Worm (Caenorhabditis elegans) whole organism, late embryonic: ENCODE measurements around the gene F44E7.3.

Experiments used
- C08G9.2 ChIP-seq: sonication (generic microtip); optimal IDR thresholded peaks from 2 replicates; lab custom pipeline; 2016; ENCODE audit warnings: mild to moderate bottlenecking, missing genetic modification characterization, moderate library complexity, missing compliant biosample characterization
- F13H6.1 ChIP-seq: sonication (generic microtip); optimal IDR thresholded peaks from 2 replicates; lab custom pipeline; 2016; ENCODE audit warnings: missing genetic modification characterization, missing compliant biosample characterization
- K09A11.1 ChIP-seq: sonication (generic microtip); optimal IDR thresholded peaks from 2 replicates; lab custom pipeline; 2017; ENCODE audit warnings: antibody characterized with exemption, mild to moderate bottlenecking, missing genetic modification characterization, missing compliant biosample characterization; ENCODE audit not compliant: insufficient read depth
- T23F11.4 ChIP-seq: fragments of 200-800 bp; sonication (Bioruptor generic); optimal IDR thresholded peaks from 2 replicates; lab custom pipeline; 2018; ENCODE audit warnings: mild to moderate bottlenecking, missing genetic modification characterization, missing compliant biosample characterization
- ahr-1 ChIP-seq: sonication (generic microtip); optimal IDR thresholded peaks from 2 replicates; lab custom pipeline; 2016; ENCODE audit warnings: missing genetic modification characterization, missing compliant biosample characterization
- ama-1 ChIP-seq: fragments of 150-350 bp; optimal IDR thresholded peaks from 2 replicates; lab custom pipeline; 2014
- ceh-2 ChIP-seq: sonication (generic microtip); optimal IDR thresholded peaks from 2 replicates; lab custom pipeline; 2016; ENCODE audit warnings: missing genotype, missing genetic modification characterization, missing compliant biosample characterization
- ceh-22 ChIP-seq: sonication (generic microtip); optimal IDR thresholded peaks from 2 replicates; lab custom pipeline; 2017; ENCODE audit warnings: missing biosample characterization, missing genetic modification characterization
- ceh-30 ChIP-seq: fragments of 150-350 bp; optimal IDR thresholded peaks from 2 replicates; lab custom pipeline; 2014; ENCODE audit warnings: missing biosample characterization, missing genetic modification characterization
- ceh-34 ChIP-seq: sonication (generic microtip); optimal IDR thresholded peaks from 2 replicates; lab custom pipeline; 2016; ENCODE audit warnings: mild to moderate bottlenecking, missing genetic modification characterization, missing compliant biosample characterization
- ceh-48 ChIP-seq: sonication (generic microtip); optimal IDR thresholded peaks from 2 replicates; lab custom pipeline; 2016; ENCODE audit warnings: missing genetic modification characterization, inconsistent platforms, missing compliant biosample characterization
- ceh-6 ChIP-seq: fragments of 200-800 bp; sonication (Bioruptor generic); optimal IDR thresholded peaks from 2 replicates; lab custom pipeline; 2018; ENCODE audit warnings: mild to moderate bottlenecking, missing genetic modification characterization, missing compliant biosample characterization
- ceh-9 ChIP-seq: sonication (generic microtip); optimal IDR thresholded peaks from 2 replicates; lab custom pipeline; 2016; ENCODE audit warnings: mild to moderate bottlenecking, missing genetic modification characterization, inconsistent platforms, missing compliant biosample characterization
- dmd-4 ChIP-seq: sonication (generic microtip); optimal IDR thresholded peaks from 2 replicates; lab custom pipeline; 2016; ENCODE audit warnings: borderline replicate concordance, missing genetic modification characterization, missing compliant biosample characterization
- dve-1 ChIP-seq: sonication (generic microtip); optimal IDR thresholded peaks from 2 replicates; lab custom pipeline; 2017; ENCODE audit warnings: antibody characterized with exemption, mild to moderate bottlenecking, missing genetic modification characterization, missing compliant biosample characterization
- elt-4 ChIP-seq: sonication (generic microtip); optimal IDR thresholded peaks from 2 replicates; lab custom pipeline; 2016; ENCODE audit warnings: missing genetic modification characterization, missing compliant biosample characterization
- ets-4 ChIP-seq: sonication (generic microtip); optimal IDR thresholded peaks from 2 replicates; lab custom pipeline; 2016; ENCODE audit warnings: missing genetic modification characterization, missing compliant biosample characterization
- fax-1 ChIP-seq: sonication (generic microtip); optimal IDR thresholded peaks from 2 replicates; lab custom pipeline; 2016; ENCODE audit warnings: missing genotype, missing genetic modification characterization, missing compliant biosample characterization
- fkh-10 ChIP-seq: fragments of 150-350 bp; optimal IDR thresholded peaks from 2 replicates; lab custom pipeline; 2014; ENCODE audit warnings: missing biosample characterization, missing genetic modification reagents, missing genetic modification characterization
- hlh-13 ChIP-seq: fragments of 200-800 bp; sonication (Bioruptor generic); optimal IDR thresholded peaks from 2 replicates; lab custom pipeline; 2018; ENCODE audit warnings: mild to moderate bottlenecking, missing genetic modification characterization, missing compliant biosample characterization
- hlh-15 ChIP-seq: sonication (generic microtip); optimal IDR thresholded peaks from 2 replicates; lab custom pipeline; 2016; ENCODE audit warnings: missing genetic modification characterization, missing compliant biosample characterization
- hlh-30 ChIP-seq: sonication (generic microtip); optimal IDR thresholded peaks from 2 replicates; lab custom pipeline; 2017; ENCODE audit warnings: antibody characterized with exemption, missing genetic modification characterization, missing compliant biosample characterization; ENCODE audit not compliant: insufficient read depth
- hlh-6 ChIP-seq: sonication (generic microtip); optimal IDR thresholded peaks from 2 replicates; lab custom pipeline; 2016; ENCODE audit warnings: missing genotype, missing genetic modification characterization, missing compliant biosample characterization
- hlh-8 ChIP-seq: sonication (generic microtip); optimal IDR thresholded peaks from 2 replicates; lab custom pipeline; 2016; ENCODE audit warnings: missing genotype, missing genetic modification characterization, missing compliant biosample characterization
- lim-6 ChIP-seq: sonication (generic microtip); optimal IDR thresholded peaks from 2 replicates; lab custom pipeline; 2016; ENCODE audit warnings: missing genetic modification characterization, missing compliant biosample characterization
- nhr-11 ChIP-seq: fragments of 150-350 bp; optimal IDR thresholded peaks from 2 replicates; lab custom pipeline; 2014; ENCODE audit warnings: missing biosample characterization, missing genetic modification characterization
- nhr-232 ChIP-seq: sonication (generic microtip); optimal IDR thresholded peaks from 2 replicates; lab custom pipeline; 2016; ENCODE audit warnings: missing genetic modification characterization, missing compliant biosample characterization
- npax-4 ChIP-seq: sonication (generic microtip); optimal IDR thresholded peaks from 2 replicates; lab custom pipeline; 2016; ENCODE audit warnings: missing genetic modification characterization, missing compliant biosample characterization
- pag-3 ChIP-seq: sonication (generic microtip); optimal IDR thresholded peaks from 2 replicates; lab custom pipeline; 2016; ENCODE audit warnings: missing compliant biosample characterization, missing genetic modification characterization, borderline replicate concordance
- pat-9 ChIP-seq: fragments of 200-800 bp; sonication (Bioruptor generic); optimal IDR thresholded peaks from 2 replicates; lab custom pipeline; 2018; ENCODE audit warnings: mild to moderate bottlenecking, missing genetic modification characterization, moderate library complexity, missing compliant biosample characterization
- pha-4 ChIP-seq: fragments of 150-350 bp; optimal IDR thresholded peaks from 2 replicates; lab custom pipeline; 2018; ENCODE audit warnings: missing biosample characterization, missing genetic modification reagents, missing genetic modification characterization
- sdc-2 ChIP-seq: sonication (generic microtip); optimal IDR thresholded peaks from 2 replicates; lab custom pipeline; 2016; ENCODE audit warnings: missing genotype, missing genetic modification characterization, missing compliant biosample characterization
- sox-4 ChIP-seq: sonication (generic microtip); optimal IDR thresholded peaks from 2 replicates; lab custom pipeline; 2017; ENCODE audit warnings: mild to moderate bottlenecking, missing genetic modification characterization, inconsistent platforms, missing compliant biosample characterization
- tbx-2 ChIP-seq: sonication (generic microtip); optimal IDR thresholded peaks from 2 replicates; lab custom pipeline; 2016; ENCODE audit warnings: missing genetic modification characterization, missing compliant biosample characterization
- ttx-3 ChIP-seq: sonication (generic microtip); optimal IDR thresholded peaks from 2 replicates; lab custom pipeline; 2016; ENCODE audit warnings: missing genetic modification reagents, missing genetic modification characterization, missing compliant biosample characterization
- unc-86 ChIP-seq: sonication (generic microtip); optimal IDR thresholded peaks from 2 replicates; lab custom pipeline; 2016; ENCODE audit warnings: missing genetic modification characterization, missing compliant biosample characterization
- zip-5 ChIP-seq: sonication (generic microtip); optimal IDR thresholded peaks from 2 replicates; lab custom pipeline; 2016; ENCODE audit warnings: missing genetic modification characterization, missing compliant biosample characterization
- ztf-16 ChIP-seq: sonication (generic microtip); optimal IDR thresholded peaks from 2 replicates; lab custom pipeline; 2017; ENCODE audit warnings: missing genetic modification characterization, missing compliant biosample characterization

The F44E7.3 gene

DNA sequence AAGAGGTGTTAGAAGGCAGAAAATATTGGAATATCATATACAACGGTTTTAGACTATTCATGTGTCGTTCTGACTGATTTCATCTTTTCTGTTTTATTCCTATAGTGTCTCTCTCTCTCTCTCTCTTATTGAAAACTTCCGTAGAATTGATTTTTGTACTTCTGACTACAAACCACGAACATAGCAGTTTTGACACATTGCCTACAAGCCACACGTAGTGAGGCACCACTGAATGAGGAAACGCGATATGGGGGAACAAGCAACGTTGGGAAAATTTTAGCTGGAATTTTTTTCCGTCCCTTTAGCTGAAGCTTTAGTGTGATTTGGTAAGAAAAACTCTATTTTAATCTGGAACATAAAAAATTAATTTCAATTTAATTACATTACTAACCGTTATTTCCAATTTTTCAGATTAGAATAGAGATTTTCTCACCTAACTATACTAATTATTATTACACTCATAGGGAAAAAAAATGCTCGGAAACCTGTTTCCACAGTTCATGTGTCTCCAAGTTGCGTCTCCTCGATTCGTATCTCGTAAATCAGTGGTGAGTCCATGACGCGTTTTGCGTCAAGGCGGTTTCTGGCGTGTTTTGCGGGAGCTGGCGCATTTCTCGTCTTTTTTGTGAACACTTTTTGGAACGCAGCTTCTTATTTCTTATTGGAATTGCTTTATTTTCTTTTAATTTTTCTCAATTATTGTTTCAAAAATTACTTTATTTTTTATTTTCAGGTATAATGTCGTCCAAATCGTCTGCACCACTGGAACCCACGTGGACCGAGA is 18.9 kb downstream of the F44E7.3 start, which contains the start of the genes nhr-142 and F44E7.9 (continued):
- TF ChIP-seq lim-6 (tag; lab: Kevin White, UChicago) (peak; percentile 50), hlh-8 (tag; lab: Kevin White, UChicago) (peak; percentile 2), fkh-10 (GFP tag; lab: Kevin White, UChicago) (no peak), tbx-2 (peak; percentile 71), hlh-13 (GFP tag; lab: Kevin White, UChicago) (no peak), sdc-2 (tag; lab: Kevin White, UChicago) (peak; percentile 18), unc-86 (tag; lab: Kevin White, UChicago) (peak; percentile 37), hlh-30 (tag; lab: Kevin White, UChicago) (no peak), nhr-232 (tag; lab: Kevin White, UChicago) (peak; percentile 10), hlh-6 (tag; lab: Kevin White, UChicago) (no peak), F13H6.1 (tag; lab: Kevin White, UChicago) (peak; percentile 64), ets-4 (tag; lab: Kevin White, UChicago) (peak; percentile 71), ttx-3 (tag; lab: Kevin White, UChicago) (peak; percentile 21), ama-1 (lab: Kevin White, UChicago) (no peak), dve-1 (tag; lab: Kevin White, UChicago) (peak; percentile 9), pat-9 (tag; lab: Kevin White, UChicago) (peak; percentile 32), ceh-48 (tag; lab: Kevin White, UChicago) (peak; percentile 8), ceh-30 (peak; percentile 0)

DNA sequence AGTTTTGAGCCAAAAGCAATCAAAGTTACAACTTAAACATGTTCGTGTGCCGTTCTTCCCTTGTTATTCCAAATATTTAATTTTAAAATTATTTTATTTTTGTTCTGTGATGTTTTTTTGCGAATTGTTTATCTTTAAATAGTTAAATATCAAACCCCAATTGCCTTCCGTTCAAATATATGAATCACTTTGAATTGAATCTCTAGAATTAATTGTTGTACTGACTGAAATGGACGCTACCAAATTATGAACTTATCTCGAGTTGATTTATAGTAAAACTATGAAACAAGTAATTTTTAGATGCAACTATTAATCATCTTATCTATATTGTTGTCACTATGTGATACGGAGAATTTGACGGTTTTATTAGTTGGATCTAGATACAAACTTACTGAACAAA is 20.3 kb downstream of the F44E7.3 start, which contains the start of gene ZC250.2:
TSS of gene ZC250.2 (plus strand) at position 301 of the 400 bp plus-strand sequence.
- TF ChIP-seq fax-1 = no peak
- TF ChIP-seq ceh-2 (tag; lab: Kevin White, UChicago) = no peak
- no peak for TF ChIP-seq ztf-16 (tag; lab: Kevin White, UChicago)
- no peak for TF ChIP-seq ceh-22 (tag; lab: Kevin White, UChicago)
- TF ChIP-seq T23F11.4 (GFP tag; lab: Kevin White, UChicago) = no peak
- TF ChIP-seq zip-5 (tag; lab: Kevin White, UChicago) = no peak
- no peak for TF ChIP-seq ahr-1 (tag; lab: Kevin White, UChicago)
- TF ChIP-seq C08G9.2 (tag; lab: Kevin White, UChicago) = no peak
- no peak for TF ChIP-seq ttx-3 (tag; lab: Kevin White, UChicago)
- TF ChIP-seq ceh-9 = no peak
- TF ChIP-seq npax-4 = no peak

DNA sequence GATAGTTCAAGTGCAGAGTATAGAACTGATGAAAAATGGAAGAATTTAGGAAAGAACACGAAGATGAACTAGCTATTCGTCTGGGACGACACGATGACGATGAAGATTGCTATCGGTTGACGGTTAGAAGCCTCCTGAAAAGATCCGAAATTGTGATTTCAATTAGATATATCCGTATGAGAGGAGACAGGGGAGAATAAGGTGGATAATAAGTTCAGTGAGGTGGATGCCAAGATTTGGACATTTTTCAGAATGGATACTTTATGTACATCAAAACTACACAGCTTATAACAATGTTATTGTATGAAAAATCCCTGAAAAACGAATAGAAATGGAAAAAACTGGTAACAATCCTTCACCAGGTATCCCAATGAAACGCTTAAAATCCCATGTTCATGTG is 26.4 kb downstream of the F44E7.3 start, which contains the start of gene nstp-3:
TSS of gene nstp-3 (minus strand) at position 101 of the 400 bp plus-strand sequence.
- TF ChIP-seq K09A11.1 = no peak
- no peak for TF ChIP-seq sdc-2 (tag; lab: Kevin White, UChicago)
- TF ChIP-seq pha-4 (tag; lab: Kevin White, UChicago) = no peak
- TF ChIP-seq C08G9.2 (tag; lab: Kevin White, UChicago) = no peak
- no peak for TF ChIP-seq hlh-13 (GFP tag; lab: Kevin White, UChicago)
- no peak for TF ChIP-seq fax-1
- no peak for TF ChIP-seq ahr-1 (tag; lab: Kevin White, UChicago)
- TF ChIP-seq nhr-11 (tag; lab: Kevin White, UChicago) = no peak
- TF ChIP-seq ceh-6 = no peak
- TF ChIP-seq ceh-34 = no peak
- no peak for TF ChIP-seq hlh-15
- TF ChIP-seq nhr-232 (tag; lab: Kevin White, UChicago) = no peak
- no peak for TF ChIP-seq npax-4
- TF ChIP-seq fkh-10 (GFP tag; lab: Kevin White, UChicago) = no peak
- no peak for TF ChIP-seq ceh-30
- no peak for TF ChIP-seq pag-3 (tag; lab: Kevin White, UChicago)
- TF ChIP-seq ets-4 (tag; lab: Kevin White, UChicago) = no peak

DNA sequence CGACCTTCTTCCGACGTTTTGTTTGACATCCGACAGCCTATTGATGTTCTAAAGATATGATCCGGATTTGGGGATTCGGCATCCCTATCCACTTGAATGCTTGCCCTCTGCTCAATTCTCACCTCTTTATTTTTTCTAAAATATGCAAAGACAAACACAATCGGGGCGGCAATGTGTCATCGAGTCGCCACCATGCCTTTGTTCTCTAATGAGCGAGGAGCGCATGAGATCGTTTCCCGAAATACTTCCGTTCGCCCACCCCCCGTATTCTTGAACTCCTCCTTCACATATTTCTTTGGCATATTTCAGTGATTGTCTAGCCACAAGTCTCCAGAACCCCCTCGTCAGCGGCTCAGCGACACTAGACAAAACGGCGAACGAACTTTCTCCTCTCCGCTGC is 27.6 kb downstream of the F44E7.3 start, which contains the start of gene cyn-17:
TSS of gene cyn-17 (plus strand) at position 301 of the 400 bp plus-strand sequence.
- TF ChIP-seq elt-4 (tag; lab: Kevin White, UChicago) (peak; percentile 34), hlh-6 (tag; lab: Kevin White, UChicago) (no peak), sox-4 (tag; lab: Kevin White, UChicago) (no peak), fkh-10 (GFP tag; lab: Kevin White, UChicago) (no peak), dmd-4 (tag; lab: Kevin White, UChicago) (no peak), tbx-2 (no peak)
